Fruit fly (Drosophila melanogaster): ENCODE results near the gene CG43342.

The CG43342 gene

DNA sequence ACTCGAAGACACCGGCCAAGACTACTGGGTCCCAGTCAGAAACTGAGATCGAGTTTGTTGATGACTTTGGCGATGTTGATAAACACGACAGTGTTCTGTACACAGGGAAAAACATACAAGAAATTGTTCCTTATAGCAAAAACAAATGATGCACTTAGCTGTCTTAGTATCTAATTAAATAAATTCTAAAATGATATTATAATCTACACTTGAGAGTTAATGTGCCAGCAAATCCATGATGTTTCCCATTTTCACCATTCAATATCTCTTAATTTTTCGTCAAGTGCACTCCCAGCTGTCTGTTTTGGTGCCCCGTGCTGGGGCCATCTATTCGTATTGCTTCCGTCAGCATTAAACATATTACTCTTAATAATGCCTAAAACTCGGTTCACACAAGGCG is 19.1 kb downstream of the CG43342 start (continued):
- TF ChIP-seq CG14014 (GFP tag; IDR thresholded peaks at IDR 0.05), result peak; percentile 29; the same call in 1 of the 2 replicates
- TF ChIP-seq CG16815 (GFP tag; optimal IDR thresholded peaks at IDR 0.05), result no peak
- no peak for TF ChIP-seq BEAF-32 (GFP tag; optimal IDR thresholded peaks at IDR 0.05)
- no peak for TF ChIP-seq CG11093 (GFP tag; IDR thresholded peaks at IDR 0.05)
- TF ChIP-seq Asciz (GFP tag; optimal IDR thresholded peaks at IDR 0.05), result no peak
- TF ChIP-seq row (GFP tag; IDR thresholded peaks at IDR 0.05), result peak; percentile 61; the same call in 2 of the 3 replicates
- TF ChIP-seq Rfx (GFP tag; IDR thresholded peaks at IDR 0.05), result peak; percentile 80
- TF ChIP-seq lbe (GFP tag; optimal IDR thresholded peaks at IDR 0.05), result no peak
- no peak for TF ChIP-seq CG15601 (tag; optimal IDR thresholded peaks at IDR 0.05)
- peak; percentile 83 for TF ChIP-seq dysf (GFP tag; IDR thresholded peaks at IDR 0.05)
- TF ChIP-seq Meics (GFP tag; optimal IDR thresholded peaks at IDR 0.05), result peak; percentile 41
- no peak for TF ChIP-seq Ets97D (GFP tag; optimal IDR thresholded peaks at IDR 0.05)
- peak; percentile 14; the same call in 1 of the 3 replicates for TF ChIP-seq H15 (GFP tag; IDR thresholded peaks at IDR 0.05)
- no peak for TF ChIP-seq Sry-β (GFP tag; optimal IDR thresholded peaks at IDR 0.05)
- no peak for TF ChIP-seq unc-4 (GFP tag; IDR thresholded peaks at IDR 0.05; ENCODE audit: partially characterized antibody)
- TF ChIP-seq CG10979 (tag; optimal IDR thresholded peaks at IDR 0.05), result peak; percentile 42
- no peak for TF ChIP-seq Nf-YA (GFP tag; IDR thresholded peaks at IDR 0.05)
- TF ChIP-seq CG32532 (GFP tag; IDR thresholded peaks at IDR 0.05), result peak; percentile 75
- TF ChIP-seq tx (GFP tag; optimal IDR thresholded peaks at IDR 0.05), result no peak
- no peak for TF ChIP-seq z (GFP tag; IDR thresholded peaks at IDR 0.05)
- TF ChIP-seq CG30020 (tag; optimal IDR thresholded peaks at IDR 0.05), result no peak
- TF ChIP-seq pros (GFP tag; optimal IDR thresholded peaks at IDR 0.05), result no peak
- TF ChIP-seq inv (GFP tag; IDR thresholded peaks at IDR 0.05; ENCODE audit: partially characterized antibody), result no peak
- TF ChIP-seq CG6272 (GFP tag; IDR thresholded peaks at IDR 0.05), result no peak
- no peak for TF ChIP-seq Mes4 (GFP tag; optimal IDR thresholded peaks at IDR 0.05)
- TF ChIP-seq Dref (GFP tag; IDR thresholded peaks at IDR 0.05), result no peak
- no peak for TF ChIP-seq CG42726 (GFP tag; IDR thresholded peaks at IDR 0.05; ENCODE audit: partially characterized antibody)
- no peak for TF ChIP-seq Tbp (GFP tag; optimal IDR thresholded peaks at IDR 0.05)
- TF ChIP-seq NfI (GFP tag; optimal IDR thresholded peaks at IDR 0.05), result no peak
- no peak for TF ChIP-seq MBD-R2 (GFP tag; IDR thresholded peaks at IDR 0.05)
- TF ChIP-seq az2 (GFP tag; optimal IDR thresholded peaks at IDR 0.05), result no peak
- TF ChIP-seq CG6654 (GFP tag; optimal IDR thresholded peaks at IDR 0.05), result no peak
- TF ChIP-seq vvl (GFP tag; IDR thresholded peaks at IDR 0.05), result peak; percentile 67; the same call in 1 of the 2 replicates
- no peak for TF ChIP-seq CG16813 (GFP tag; IDR thresholded peaks at IDR 0.05; ENCODE audit: partially characterized antibody)
- no peak for TF ChIP-seq CG7839 (tag; optimal IDR thresholded peaks at IDR 0.05)
- TF ChIP-seq Bteb2 (GFP tag; optimal IDR thresholded peaks at IDR 0.05), result no peak
- TF ChIP-seq HmgZ (tag; optimal IDR thresholded peaks at IDR 0.05), result no peak
- TF ChIP-seq CG4730 (GFP tag; IDR thresholded peaks at IDR 0.05), result no peak
- no peak for TF ChIP-seq pan (optimal IDR thresholded peaks at IDR 0.05)
- TF ChIP-seq pan (GFP tag; optimal IDR thresholded peaks at IDR 0.05 in 1 of 2, IDR thresholded peaks at IDR 0.05 in 1 of 2), result peak in 1 of 2 experiments; percentile 40
- no peak for TF ChIP-seq CG31441 (GFP tag; IDR thresholded peaks at IDR 0.05)
- TF ChIP-seq CG1602 (GFP tag; optimal IDR thresholded peaks at IDR 0.05), result peak; percentile 8
- no peak for TF ChIP-seq en (GFP tag; optimal IDR thresholded peaks at IDR 0.05)
- TF ChIP-seq Eip74EF (GFP tag; optimal IDR thresholded peaks at IDR 0.05), result no peak
- no peak for TF ChIP-seq Side (GFP tag; optimal IDR thresholded peaks at IDR 0.05)
- no peak for TF ChIP-seq CG30431 (GFP tag; optimal IDR thresholded peaks at IDR 0.05)
- no peak for TF ChIP-seq CG4854 (GFP tag; optimal IDR thresholded peaks at IDR 0.05)
- peak; percentile 3 for TF ChIP-seq CG30403 (GFP tag; optimal IDR thresholded peaks at IDR 0.05)
- TF ChIP-seq br (optimal IDR thresholded peaks at IDR 0.05), result no peak
- TF ChIP-seq CG14667 (GFP tag; IDR thresholded peaks at IDR 0.05), result 0 out of 2 replicates have a peak, but pooled peaks have one; percentile 15
- TF ChIP-seq abd-A (tag; optimal IDR thresholded peaks at IDR 0.05), result no peak
- peak; percentile 26; the same call in 1 of the 2 replicates for TF ChIP-seq CG9215 (GFP tag; IDR thresholded peaks at IDR 0.05)
